Fruit fly (Drosophila melanogaster) whole organism, wandering third instar larva: Measurements from ENCODE around the gene COX7A.

ENCODE experiments used
- Abd-B ChIP-seq: fragments of >200 bp; optimal IDR thresholded peaks from 2 replicates; lab custom pipeline; 2017; ENCODE audit warnings: missing biosample characterization, missing genetic modification characterization
- CG32264 ChIP-seq: fragments of 200-800 bp; sonication (Bioruptor generic); optimal IDR thresholded peaks from 2 replicates; lab custom pipeline; 2016; ENCODE audit warnings: missing biosample characterization, missing genetic modification characterization
- Dfd ChIP-seq: fragments of >200 bp; optimal IDR thresholded peaks from 2 replicates; lab custom pipeline; 2017; ENCODE audit warnings: missing biosample characterization, missing genetic modification characterization
- Hr78 ChIP-seq: fragments of >200 bp; optimal IDR thresholded peaks from 2 replicates; lab custom pipeline; 2017; ENCODE audit warnings: missing biosample characterization, missing genetic modification characterization
- Hr83 ChIP-seq: fragments of 200-300 bp; sonication (Bioruptor generic); optimal IDR thresholded peaks from 2 replicates; lab custom pipeline; 2016; ENCODE audit warnings: missing biosample characterization, mild to moderate bottlenecking, missing genetic modification characterization, moderate library complexity; ENCODE audit not compliant: poor library complexity, severe bottlenecking
- Mio ChIP-seq: sonication (Bioruptor generic); optimal IDR thresholded peaks from 2 replicates; lab custom pipeline; 2016; ENCODE audit warnings: missing biosample characterization, missing genetic modification characterization
- Vsx2 ChIP-seq: fragments of 200-300, 225-300 bp; sonication (Bioruptor generic); optimal IDR thresholded peaks from 2 replicates; lab custom pipeline; 2018; ENCODE audit warnings: missing biosample characterization, missing genetic modification characterization; ENCODE audit not compliant: partially characterized antibody
- h ChIP-seq: fragments of 200-800 bp; sonication (Bioruptor generic); optimal IDR thresholded peaks from 3 replicates; lab custom pipeline; 2016; ENCODE audit warnings: missing biosample characterization, mild to moderate bottlenecking, missing genetic modification characterization
- pan ChIP-seq: fragments of >200 bp; optimal IDR thresholded peaks from 2 replicates; lab custom pipeline; 2017
- psq ChIP-seq: fragments of 200-800 bp; sonication (Bioruptor generic); optimal IDR thresholded peaks from 3 replicates; lab custom pipeline; 2017; ENCODE audit warnings: missing biosample characterization, mild to moderate bottlenecking, missing genetic modification characterization, moderate library complexity
- sage ChIP-seq: fragments of 200-800 bp; sonication (Bioruptor generic); optimal IDR thresholded peaks from 2 replicates; lab custom pipeline; 2016; ENCODE audit warnings: missing biosample characterization, mild to moderate bottlenecking, missing genetic modification characterization

DNA sequence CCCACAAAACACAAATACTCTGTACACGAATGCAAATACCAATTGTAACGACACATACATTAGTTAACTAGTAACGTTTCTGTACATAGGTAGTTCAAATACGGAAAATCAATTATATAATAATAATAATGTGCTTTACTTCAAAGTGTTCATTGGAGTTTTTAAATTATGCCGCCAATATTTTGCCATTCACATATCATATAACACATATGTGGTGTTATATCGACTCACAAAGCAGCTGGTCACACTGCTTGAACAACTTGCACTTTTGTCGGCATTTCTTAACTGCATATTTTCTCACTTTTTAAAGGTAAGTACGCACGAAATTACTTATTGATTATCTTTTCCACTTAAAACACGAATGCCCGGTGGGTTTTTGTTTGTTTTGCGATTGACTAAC is 3.3 kb upstream of the COX7A start, which contains the start of gene DppIII:
- no peak for TF ChIP-seq Mio
- TF ChIP-seq pan = no peak
- TF ChIP-seq Dfd (GFP tag; lab: Kevin White, UChicago) = no peak
- no peak for TF ChIP-seq psq
- TF ChIP-seq CG32264 (GFP tag; lab: Kevin White, UChicago) = no peak
- no peak for TF ChIP-seq Hr78 (GFP tag; lab: Kevin White, UChicago)
- no peak for TF ChIP-seq Abd-B (GFP tag; lab: Kevin White, UChicago)
- no peak for TF ChIP-seq h
- no peak for TF ChIP-seq sage (GFP tag; lab: Kevin White, UChicago)
- TF ChIP-seq Vsx2 (GFP tag; lab: Kevin White, UChicago) = no peak
- TF ChIP-seq Hr83 (GFP tag; lab: Kevin White, UChicago) = no peak
